Worm (Caenorhabditis elegans) whole organism, L1 larva: ENCODE data around the gene idpa-1.
"Not testable (repeated sequence)": the region's sequence is repeated elsewhere in the genome, so short reads cannot be mapped to it uniquely, and the experiment has no call there.

Source experiments
- C16A3.4 ChIP-seq: fragments of 150-350 bp; optimal IDR thresholded peaks from 2 replicates; lab custom pipeline; 2014; ENCODE audit warnings: missing biosample characterization, missing genetic modification characterization
- C34B4.2 ChIP-seq: sonication (generic microtip); optimal IDR thresholded peaks from 2 replicates; lab custom pipeline; 2017; ENCODE audit warnings: mild to moderate bottlenecking, missing genetic modification characterization, missing compliant biosample characterization
- aha-1 ChIP-seq: fragments of 150-350 bp; optimal IDR thresholded peaks from 2 replicates; lab custom pipeline; 2014; ENCODE audit warnings: missing biosample characterization, missing genetic modification characterization
- aly-2 ChIP-seq: fragments of 150-350 bp; optimal IDR thresholded peaks from 2 replicates; lab custom pipeline; 2014; ENCODE audit warnings: missing biosample characterization, missing genetic modification characterization
- blmp-1 ChIP-seq: fragments of 150-350 bp; optimal IDR thresholded peaks from 2 replicates; lab custom pipeline; 2014; ENCODE audit warnings: missing biosample characterization, missing genetic modification characterization
- ceh-8 ChIP-seq: fragments of 200-800 bp; sonication (Bioruptor generic); optimal IDR thresholded peaks from 2 replicates; lab custom pipeline; 2018; ENCODE audit warnings: mild to moderate bottlenecking, missing genetic modification characterization, moderate library complexity, missing compliant biosample characterization
- ceh-88 ChIP-seq: fragments of 200-800 bp; sonication (Bioruptor generic); IDR thresholded peaks from 2 replicates; pipeline ENCODE4 v1.3.6; 2022; ENCODE audit warnings: missing genetic modification characterization, missing compliant biosample characterization
- dpl-1 ChIP-seq, 3 experiments: fragments of 150-350 bp in 2 of 3; sonication (generic microtip) in 1 of 3; optimal IDR thresholded peaks; 2 replicates each; lab custom pipeline; 2014 to 2017; ENCODE audit warnings: missing biosample characterization in 3 of 3, missing genetic modification characterization in 3 of 3, missing genetic modification reagents in 3 of 3
- dsc-1 ChIP-seq: sonication (generic microtip); optimal IDR thresholded peaks from 2 replicates; lab custom pipeline; 2016; ENCODE audit warnings: mild to moderate bottlenecking, missing genetic modification characterization, missing compliant biosample characterization
- efl-1 ChIP-seq, 4 experiments: fragments of 150-350 bp; optimal IDR thresholded peaks in 3 of 4; peaks in 1 of 4; 1 replicate in 1 of 4; 2 replicates in 3 of 4; lab custom pipeline; 2014; ENCODE audit warnings: missing biosample characterization in 2 of 4, missing genetic modification characterization in 2 of 4, missing genetic modification reagents in 2 of 4
- elt-2 ChIP-seq: sonication (generic microtip); optimal IDR thresholded peaks from 2 replicates; lab custom pipeline; 2016; ENCODE audit warnings: missing genetic modification characterization, mild to moderate bottlenecking, inconsistent platforms, missing compliant biosample characterization, missing genetic modification reagents
- fkh-10 ChIP-seq: sonication (generic microtip); optimal IDR thresholded peaks from 2 replicates; lab custom pipeline; 2017; ENCODE audit warnings: missing biosample characterization, missing genetic modification reagents, missing genetic modification characterization
- fkh-4 ChIP-seq: sonication (generic microtip); optimal IDR thresholded peaks from 2 replicates; lab custom pipeline; 2016; ENCODE audit warnings: missing compliant biosample characterization, missing genetic modification characterization, borderline replicate concordance
- fos-1 ChIP-seq: fragments of 150-350 bp; optimal IDR thresholded peaks from 2 replicates; lab custom pipeline; 2014; ENCODE audit warnings: missing biosample characterization, missing genetic modification characterization
- hlh-4 ChIP-seq: sonication (generic microtip); optimal IDR thresholded peaks from 2 replicates; lab custom pipeline; 2016; ENCODE audit warnings: mild to moderate bottlenecking, missing genetic modification characterization, missing compliant biosample characterization
- irx-1 ChIP-seq: sonication (generic microtip); optimal IDR thresholded peaks from 2 replicates; lab custom pipeline; 2016; ENCODE audit warnings: missing genetic modification characterization, missing compliant biosample characterization
- isw-1 ChIP-seq: fragments of 200-800 bp; sonication (Bioruptor generic); IDR thresholded peaks from 2 replicates; pipeline ENCODE4 v1.3.6; 2022; ENCODE audit warnings: missing genetic modification characterization, missing compliant biosample characterization
- lin-13 ChIP-seq: fragments of 150-350 bp; optimal IDR thresholded peaks from 2 replicates; lab custom pipeline; 2014; ENCODE audit warnings: missing biosample characterization, missing genetic modification reagents, missing genetic modification characterization
- lin-14 ChIP-seq: fragments of 200-800 bp; sonication (Bioruptor generic); optimal IDR thresholded peaks from 2 replicates; lab custom pipeline; 2018; ENCODE audit warnings: mild to moderate bottlenecking, missing genetic modification characterization, moderate library complexity, missing compliant biosample characterization
- lin-15B ChIP-seq: fragments of 150-350 bp; sonication (generic microtip); optimal IDR thresholded peaks from 3 replicates; lab custom pipeline; 2014; ENCODE audit warnings: missing biosample characterization, missing genetic modification characterization
- lin-35 ChIP-seq, 2 experiments: fragments of 150-350 bp; optimal IDR thresholded peaks; 2 replicates each; lab custom pipeline; 2014; ENCODE audit warnings: missing biosample characterization in 2 of 2, missing genetic modification characterization in 2 of 2, missing genetic modification reagents in 2 of 2
- lir-3 ChIP-seq: sonication (generic microtip); optimal IDR thresholded peaks from 2 replicates; lab custom pipeline; 2016; ENCODE audit warnings: mild to moderate bottlenecking, missing genetic modification characterization, moderate library complexity, missing compliant biosample characterization; ENCODE audit not compliant: poor library complexity
- lsy-2 ChIP-seq, 2 experiments: fragments of 150-350 bp; optimal IDR thresholded peaks; 2 replicates each; lab custom pipeline; 2014; ENCODE audit warnings: missing biosample characterization in 2 of 2, missing genetic modification characterization in 2 of 2
- mdl-1 ChIP-seq, 2 experiments: fragments of 150-350 bp; optimal IDR thresholded peaks; 2 replicates each; lab custom pipeline; 2014 to 2017; ENCODE audit warnings: missing biosample characterization in 2 of 2, missing genetic modification characterization in 2 of 2, inconsistent platforms in 1 of 2
- mep-1 ChIP-seq: fragments of 150-350 bp; optimal IDR thresholded peaks from 2 replicates; lab custom pipeline; 2014; ENCODE audit warnings: missing biosample characterization, missing genetic modification characterization
- nhr-11 ChIP-seq: fragments of 150-350 bp; optimal IDR thresholded peaks from 2 replicates; lab custom pipeline; 2014; ENCODE audit warnings: missing biosample characterization, missing genetic modification characterization
- nhr-20 ChIP-seq: sonication (generic microtip); optimal IDR thresholded peaks from 2 replicates; lab custom pipeline; 2016; ENCODE audit warnings: mild to moderate bottlenecking, missing genetic modification characterization, missing compliant biosample characterization
- nhr-47 ChIP-seq: sonication (generic microtip); optimal IDR thresholded peaks from 2 replicates; lab custom pipeline; 2016; ENCODE audit warnings: mild to moderate bottlenecking, missing genetic modification characterization, moderate library complexity, missing compliant biosample characterization
- nhr-71 ChIP-seq: sonication (generic microtip); optimal IDR thresholded peaks from 2 replicates; lab custom pipeline; 2016; ENCODE audit warnings: mild to moderate bottlenecking, missing genetic modification characterization, moderate library complexity, missing compliant biosample characterization
- nhr-84 ChIP-seq: sonication (generic microtip); optimal IDR thresholded peaks from 2 replicates; lab custom pipeline; 2017; ENCODE audit warnings: missing biosample characterization, missing genetic modification characterization
- nhr-85 ChIP-seq: sonication (generic microtip); peaks from one replicate; lab custom pipeline; 2016; ENCODE audit warnings: missing genetic modification characterization, inconsistent platforms, missing compliant biosample characterization
- nhr-90 ChIP-seq: sonication (generic microtip); optimal IDR thresholded peaks from 2 replicates; lab custom pipeline; 2016; ENCODE audit warnings: mild to moderate bottlenecking, missing genetic modification characterization, missing compliant biosample characterization; ENCODE audit not compliant: poor library complexity
- pax-3 ChIP-seq: fragments of 200-800 bp; sonication (Bioruptor generic); optimal IDR thresholded peaks from 2 replicates; lab custom pipeline; 2018; ENCODE audit warnings: mild to moderate bottlenecking, missing genetic modification characterization, moderate library complexity, missing compliant biosample characterization
- rnt-1 ChIP-seq: sonication (generic microtip); optimal IDR thresholded peaks from 2 replicates; lab custom pipeline; 2016; ENCODE audit warnings: mild to moderate bottlenecking, missing genetic modification characterization, moderate library complexity, missing compliant biosample characterization
- snu-23 ChIP-seq: sonication (generic microtip); optimal IDR thresholded peaks from 2 replicates; lab custom pipeline; 2016; ENCODE audit warnings: missing genetic modification characterization, missing compliant biosample characterization
- sptf-1 ChIP-seq: fragments of 150-350 bp; optimal IDR thresholded peaks from 2 replicates; lab custom pipeline; 2014; ENCODE audit warnings: missing biosample characterization, missing genetic modification characterization
- swsn-7 ChIP-seq: sonication (generic microtip); optimal IDR thresholded peaks from 2 replicates; lab custom pipeline; 2016; ENCODE audit warnings: missing genetic modification characterization, missing compliant biosample characterization
- tlp-1 ChIP-seq: fragments of 150-350 bp; optimal IDR thresholded peaks from 2 replicates; lab custom pipeline; 2014; ENCODE audit warnings: missing biosample characterization, missing genetic modification characterization
- xbp-1 ChIP-seq: sonication (generic microtip); optimal IDR thresholded peaks from 2 replicates; lab custom pipeline; 2016; ENCODE audit warnings: missing genetic modification characterization, missing compliant biosample characterization

The idpa-1 gene

DNA sequence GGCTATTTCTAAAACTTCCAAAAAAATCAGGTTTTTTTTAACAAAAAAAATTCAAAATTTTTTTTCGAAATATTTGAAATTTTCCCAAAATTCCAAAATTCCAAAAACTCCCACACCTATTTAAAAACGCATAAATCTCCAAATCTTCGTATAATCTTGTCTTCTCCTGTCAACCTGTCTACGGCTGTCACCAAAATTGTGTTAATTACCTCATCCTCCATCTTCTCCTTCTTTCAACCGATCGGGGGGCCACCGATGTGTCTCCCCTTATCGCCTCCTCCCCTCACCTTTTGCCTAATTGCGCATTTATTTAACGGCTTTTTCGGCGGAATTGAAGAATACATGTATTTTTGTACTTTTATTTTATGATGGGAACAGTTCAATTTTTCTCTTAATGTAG, 7.8 kb upstream of the idpa-1 start:
- no peak for TF ChIP-seq C16A3.4
- no peak for TF ChIP-seq tlp-1 (tag; lab: Kevin White, UChicago)
- no peak for TF ChIP-seq lir-3 (tag; lab: Kevin White, UChicago)
- peak; percentile 18 for TF ChIP-seq blmp-1
- no peak for TF ChIP-seq nhr-11 (tag; lab: Kevin White, UChicago)
- TF ChIP-seq fkh-10 (GFP tag; lab: Kevin White, UChicago) = no peak

DNA sequence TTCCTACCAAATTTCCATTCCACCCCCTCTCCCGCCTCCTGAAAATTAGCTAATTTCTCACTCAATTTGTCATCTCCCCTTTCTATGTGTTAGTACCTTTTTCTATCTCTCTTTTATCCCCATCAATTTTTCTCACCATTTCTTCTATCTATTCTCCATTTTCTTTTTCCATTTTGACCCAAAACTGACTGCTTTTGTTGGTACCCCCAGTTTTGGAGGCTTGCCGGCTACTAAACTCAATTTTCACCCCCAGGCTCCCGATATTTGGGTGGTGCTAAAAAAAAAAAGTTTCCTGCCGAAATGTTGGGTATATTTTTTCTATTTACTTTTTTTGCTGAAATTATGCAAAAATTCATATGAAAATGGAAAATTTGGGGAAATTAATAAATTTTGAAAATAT, 6.8 kb upstream of the idpa-1 start:
- TF ChIP-seq efl-1 (optimal IDR thresholded peaks at IDR 0.05; lab: Kevin White, UChicago) = no peak
- peak in 1 of 2 experiments; percentile 34 for TF ChIP-seq efl-1 (GFP tag; optimal IDR thresholded peaks at IDR 0.05 in 1 of 2; lab: Kevin White, UChicago)
- no peak for TF ChIP-seq nhr-85 (tag; lab: Kevin White, UChicago)

DNA sequence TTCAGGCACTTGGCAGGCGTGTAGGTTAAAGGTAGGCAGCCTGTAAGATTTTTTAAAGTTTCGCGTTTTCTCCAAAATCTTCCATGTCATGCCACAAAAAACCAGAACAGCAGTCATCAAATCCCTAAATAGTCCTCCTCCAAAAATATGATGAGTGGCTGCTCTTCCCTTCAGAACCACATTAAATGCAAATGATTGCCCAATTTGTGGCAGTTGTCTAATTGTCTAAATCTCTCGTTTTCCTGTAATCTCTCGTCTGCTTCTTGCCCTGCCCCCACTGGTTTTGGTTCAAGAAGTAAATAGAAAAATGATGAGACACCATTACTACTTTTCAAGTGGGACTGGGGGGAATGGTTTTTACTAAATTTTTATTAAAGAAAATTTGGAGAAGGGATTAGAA, 3.1 kb upstream of the idpa-1 start:
- TF ChIP-seq ceh-88 (GFP tag; lab: Robert Waterston, UW) = no peak
- TF ChIP-seq lin-14 = peak; percentile 7

DNA sequence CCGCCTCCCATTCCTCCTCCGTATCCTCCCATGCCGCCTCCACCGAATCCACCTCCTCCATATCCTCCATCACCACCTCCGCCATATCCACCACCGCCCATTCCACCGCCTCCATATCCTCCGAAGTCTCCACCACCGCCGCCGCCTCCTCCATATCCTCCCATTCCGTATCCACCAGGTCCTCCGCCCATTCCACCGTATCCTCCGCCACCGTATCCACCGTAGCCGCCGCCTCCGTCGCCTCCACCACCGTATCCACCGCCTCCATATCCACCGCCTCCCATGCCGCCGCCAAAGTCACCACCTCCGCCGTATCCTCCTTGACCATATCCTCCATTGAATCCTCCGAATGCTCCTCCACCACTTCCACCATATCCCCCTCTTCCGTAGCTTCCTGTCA, 1.3 kb downstream of the idpa-1 start:
- peak; percentile 16 for TF ChIP-seq ceh-8
- TF ChIP-seq nhr-85 (tag; lab: Kevin White, UChicago) = no peak
- no peak for TF ChIP-seq aha-1 (tag; lab: Kevin White, UChicago)
- no peak for TF ChIP-seq C34B4.2

DNA sequence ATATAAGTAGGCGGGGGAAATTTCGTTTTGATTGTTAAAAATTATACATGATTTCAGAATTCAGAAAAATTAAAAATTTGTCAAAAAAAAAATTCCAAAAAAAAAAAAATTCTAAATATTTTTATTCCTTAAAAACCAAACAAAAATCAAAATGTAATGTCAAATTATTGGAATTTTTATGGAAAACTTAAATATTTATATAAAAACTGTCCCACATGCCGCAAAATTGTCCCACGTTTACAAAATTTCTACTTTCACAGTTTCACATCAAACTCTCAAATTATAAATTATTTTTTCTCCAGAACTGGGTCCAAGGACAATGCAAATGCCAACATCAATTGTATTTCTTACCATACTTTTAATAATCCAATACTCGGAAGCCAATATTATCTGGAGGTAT, 9.6 kb downstream of the idpa-1 start, which contains the start of gene F56F11.1:
TSS of gene F56F11.1 (plus strand) at position 301 of the 400 bp plus-strand sequence.
- TF ChIP-seq efl-1 (optimal IDR thresholded peaks at IDR 0.05; lab: Kevin White, UChicago) (no peak), efl-1 (GFP tag; optimal IDR thresholded peaks at IDR 0.05 in 1 of 2; lab: Kevin White, UChicago) (peak in 1 of 2 experiments; percentile 41), pax-3 (no peak), mdl-1 (tag; optimal IDR thresholded peaks at IDR 0.05; lab: Kevin White, UChicago) (no peak), mep-1 (tag; lab: Kevin White, UChicago) (no peak)
- TF ChIP-seq, all 84 proteins: peak for 1

DNA sequence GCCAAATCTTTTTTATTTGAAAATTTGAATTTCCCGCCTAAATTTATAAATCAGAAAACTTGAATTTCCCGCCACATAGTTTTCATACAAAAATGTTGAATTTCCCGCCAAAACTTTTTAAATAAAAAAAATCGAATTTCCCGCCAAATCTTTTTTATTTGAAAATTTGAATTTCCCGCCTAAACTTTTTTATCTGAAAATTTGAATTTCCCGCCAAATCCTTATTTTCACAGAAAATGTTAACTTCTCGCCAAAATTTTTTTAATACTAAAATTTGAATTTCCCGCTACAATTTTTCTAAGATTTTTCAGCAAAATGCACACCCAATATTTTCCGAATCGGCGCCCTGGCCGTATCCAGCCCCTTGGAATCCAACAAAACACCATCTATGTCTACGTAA, 19.0 kb downstream of the idpa-1 start, which contains the start of gene F56F11.2:
TSS of gene F56F11.2 (plus strand) at position 301 of the 400 bp plus-strand sequence.
- TF ChIP-seq fkh-4 (tag; lab: Kevin White, UChicago); sptf-1 (tag; lab: Kevin White, UChicago); dpl-1 (GFP tag; optimal IDR thresholded peaks at IDR 0.05; lab: Kevin White, UChicago): not testable (repeated sequence)

DNA sequence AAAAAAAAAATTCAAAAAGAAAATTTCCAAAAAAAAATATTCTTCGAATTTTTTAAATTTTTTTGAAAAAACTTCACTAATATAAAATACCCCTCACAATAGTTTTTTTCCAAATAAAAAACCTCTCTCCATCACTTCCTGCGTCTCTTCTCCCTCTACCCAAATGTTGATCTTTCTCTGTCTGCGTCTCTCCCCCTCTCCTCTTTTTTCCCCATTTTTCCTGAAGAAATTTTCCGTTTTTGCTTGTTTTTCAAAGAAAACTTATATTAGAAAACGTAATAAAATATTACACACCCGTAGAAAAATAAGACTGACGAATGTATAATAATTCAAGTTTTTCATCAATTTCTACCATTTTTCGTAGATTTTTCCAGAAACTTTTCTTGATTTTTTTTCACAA, 19.9 kb downstream of the idpa-1 start:
- TF ChIP-seq swsn-7 (tag; lab: Kevin White, UChicago) = peak; percentile 25
- no peak for TF ChIP-seq isw-1
- TF ChIP-seq nhr-47 = peak; percentile 38
- no peak for TF ChIP-seq ceh-8
- no peak for TF ChIP-seq sptf-1 (tag; lab: Kevin White, UChicago)
- no peak for TF ChIP-seq mdl-1 (tag; optimal IDR thresholded peaks at IDR 0.05; lab: Kevin White, UChicago)
- peak; percentile 66 for TF ChIP-seq dsc-1 (tag; lab: Kevin White, UChicago)
- peak; percentile 13 for TF ChIP-seq rnt-1
- TF ChIP-seq snu-23 (GFP tag; lab: Kevin White, UChicago) = peak; percentile 32
- TF ChIP-seq nhr-84 (tag; lab: Kevin White, UChicago) = no peak
- no peak for TF ChIP-seq aly-2 (tag; lab: Kevin White, UChicago)
- peak; percentile 24 for TF ChIP-seq irx-1 (tag; lab: Kevin White, UChicago)
- TF ChIP-seq nhr-71 (tag; lab: Kevin White, UChicago) = peak; percentile 61
- no peak for TF ChIP-seq lir-3 (tag; lab: Kevin White, UChicago)
- TF ChIP-seq nhr-11 (tag; lab: Kevin White, UChicago) = no peak
- TF ChIP-seq lsy-2 (tag; optimal IDR thresholded peaks at IDR 0.05; lab: Kevin White, UChicago) = peak in 1 of 2 experiments; percentile 37
- no peak for TF ChIP-seq lin-15B (tag; lab: Kevin White, UChicago)
- TF ChIP-seq xbp-1 (tag; lab: Kevin White, UChicago) = peak; percentile 7
- TF ChIP-seq nhr-90 (tag; lab: Kevin White, UChicago) = no peak
- peak; percentile 28 for TF ChIP-seq lin-14
- TF ChIP-seq elt-2 (tag; lab: Kevin White, UChicago) = no peak
- no peak for TF ChIP-seq fos-1
- no peak for TF ChIP-seq lin-13 (GFP tag; lab: Kevin White, UChicago)
- no peak for TF ChIP-seq hlh-4 (tag; lab: Kevin White, UChicago)
- TF ChIP-seq nhr-20 = peak; percentile 26
- TF ChIP-seq efl-1 (optimal IDR thresholded peaks at IDR 0.05; lab: Kevin White, UChicago) = peak; percentile 11 to 31
- TF ChIP-seq efl-1 (GFP tag; optimal IDR thresholded peaks at IDR 0.05 in 1 of 2; lab: Kevin White, UChicago) = peak in 1 of 2 experiments; percentile 33
- TF ChIP-seq nhr-85 (tag; lab: Kevin White, UChicago) = peak; percentile 7
- no peak for TF ChIP-seq lin-35 (GFP tag; optimal IDR thresholded peaks at IDR 0.05; lab: Kevin White, UChicago)
